Worm (Caenorhabditis elegans) whole organism, L2 larva: ENCODE results near the gene F21A3.11.

Experiments used
- ama-1 ChIP-seq: fragments of 150-350 bp; optimal IDR thresholded peaks from 2 replicates; lab custom pipeline; 2018; ENCODE audit warnings: inconsistent platforms
- blmp-1 ChIP-seq: sonication (generic microtip); optimal IDR thresholded peaks from 2 replicates; lab custom pipeline; 2017; ENCODE audit warnings: missing genetic modification characterization, mild to moderate bottlenecking, missing compliant biosample characterization, antibody characterized with exemption, moderate library complexity; ENCODE audit not compliant: insufficient read depth
- fos-1 ChIP-seq: fragments of 150-350 bp; optimal IDR thresholded peaks from 2 replicates; lab custom pipeline; 2014; ENCODE audit warnings: missing biosample characterization, missing genetic modification characterization
- lsy-2 ChIP-seq, 2 experiments: fragments of 150-350 bp in 1 of 2; sonication (generic microtip) in 1 of 2; optimal IDR thresholded peaks; 2 replicates each; lab custom pipeline; 2014 to 2017; ENCODE audit warnings: missing biosample characterization in 2 of 2, missing genetic modification characterization in 2 of 2
- unc-55 ChIP-seq: fragments of 150-350 bp; sonication (generic microtip); optimal IDR thresholded peaks from 3 replicates; lab custom pipeline; 2014; ENCODE audit warnings: missing biosample characterization, missing genetic modification reagents, missing genetic modification characterization

ce11 chrV:15543252-15543651, 10.2 kb upstream of the F21A3.11 start:
- TF ChIP-seq ama-1 (lab: Kevin White, UChicago) = no peak
- no peak for TF ChIP-seq fos-1
- no peak for TF ChIP-seq blmp-1 (tag; lab: Kevin White, UChicago)
- TF ChIP-seq unc-55 = no peak
- TF ChIP-seq lsy-2 (tag; optimal IDR thresholded peaks at IDR 0.05; lab: Kevin White, UChicago) = no peak
